Worm (Caenorhabditis elegans) whole organism, young adult: ENCODE data around the gene K08F8.15.

Experiments used
- C17E4.6 ChIP-seq: fragments of 200-800 bp; sonication (Bioruptor generic); IDR thresholded peaks from 2 replicates; pipeline ENCODE4 v1.3.6; 2022; ENCODE audit warnings: missing genetic modification reagents, missing genetic modification characterization, missing compliant biosample characterization
- let-526 ChIP-seq: fragments of 200-800 bp; sonication (Bioruptor generic); IDR thresholded peaks from 2 replicates; pipeline ENCODE4 v1.3.6; 2022; ENCODE audit warnings: missing genetic modification reagents, missing genetic modification characterization, missing compliant biosample characterization
- lin-35 ChIP-seq, 3 experiments: fragments of 150-350 bp in 2 of 3; sonication (generic microtip) in 1 of 3; optimal IDR thresholded peaks; 2 replicates each; lab custom pipeline; 2014 to 2018; ENCODE audit warnings: missing biosample characterization in 3 of 3, missing genetic modification characterization in 3 of 3, missing genetic modification reagents in 3 of 3
- lsl-1 ChIP-seq: fragments of 200-800 bp; sonication (Bioruptor generic); optimal IDR thresholded peaks from 2 replicates; lab custom pipeline; 2018; ENCODE audit warnings: mild to moderate bottlenecking, missing genetic modification characterization, moderate library complexity, missing compliant biosample characterization
- nhr-179 ChIP-seq: sonication (generic microtip); optimal IDR thresholded peaks from 2 replicates; lab custom pipeline; 2016; ENCODE audit warnings: mild to moderate bottlenecking, missing genetic modification characterization, missing compliant biosample characterization
- rpc-1 ChIP-seq, 2 experiments: fragments of 150-350 bp in 1 of 2; sonication (generic microtip) in 1 of 2; optimal IDR thresholded peaks; 2 replicates each; lab custom pipeline; 2014 to 2018; ENCODE audit warnings: missing biosample characterization in 1 of 2, missing genetic modification characterization in 1 of 2, missing genetic modification reagents in 1 of 2, missing genotype in 1 of 2
- sea-2 ChIP-seq: fragments of 200-800 bp; sonication (Bioruptor generic); IDR thresholded peaks from 2 replicates; pipeline ENCODE4 v1.3.6; 2022; ENCODE audit warnings: missing genetic modification characterization, missing compliant biosample characterization
- snpc-4 ChIP-seq, 5 experiments: fragments of 150-350 bp in 1 of 5; sonication (generic microtip) in 4 of 5; optimal IDR thresholded peaks; 2 replicates each; lab custom pipeline; 2014 to 2018; ENCODE audit warnings: missing genetic modification characterization in 5 of 5, missing biosample characterization in 3 of 5, antibody characterized with exemption in 2 of 5, mild to moderate bottlenecking in 2 of 5, missing compliant biosample characterization in 2 of 5, missing genotype in 2 of 5, moderate library complexity in 2 of 5, missing genetic modification reagents in 1 of 5
- unc-62 ChIP-seq: fragments of 150-350 bp; optimal IDR thresholded peaks from 2 replicates; lab custom pipeline; 2014; ENCODE audit warnings: missing biosample characterization, missing genetic modification reagents, missing genetic modification characterization

DNA sequence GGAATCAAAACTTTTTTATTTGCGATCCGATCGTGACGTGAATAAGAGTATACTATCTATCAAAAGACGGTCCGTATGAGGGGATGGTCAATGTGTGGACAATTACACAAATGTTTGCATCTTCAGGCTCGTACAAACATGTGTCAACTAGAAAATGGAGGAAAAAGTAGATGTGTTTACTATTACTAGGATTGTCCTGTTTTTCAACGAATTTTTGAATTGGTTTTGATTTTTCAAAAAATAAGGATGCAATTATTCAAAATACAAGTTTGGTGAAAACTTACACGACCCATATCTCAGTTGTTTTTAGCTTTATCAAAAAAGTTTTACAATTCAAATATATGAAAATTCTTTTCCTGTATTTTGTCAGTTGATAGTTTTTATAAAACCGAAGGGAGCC, 11.3 kb upstream of the K08F8.15 start, which contains the start of gene K08F8.7:
- TF ChIP-seq snpc-4 (GFP tag; optimal IDR thresholded peaks at IDR 0.05; lab: Kevin White, UChicago) (no peak), snpc-4 (tag; optimal IDR thresholded peaks at IDR 0.05; lab: Kevin White, UChicago) (no peak), rpc-1 (optimal IDR thresholded peaks at IDR 0.05; lab: Kevin White, UChicago) (no peak), rpc-1 (tag; optimal IDR thresholded peaks at IDR 0.05; lab: Kevin White, UChicago) (no peak), lsl-1 (GFP tag; lab: Kevin White, UChicago) (no peak), lin-35 (GFP tag; optimal IDR thresholded peaks at IDR 0.05; lab: Kevin White, UChicago) (no peak), let-526 (GFP tag; lab: Robert Waterston, UW) (no peak), nhr-179 (tag; lab: Kevin White, UChicago) (no peak), unc-62 (GFP tag; lab: Kevin White, UChicago) (no peak), sea-2 (GFP tag; lab: Robert Waterston, UW) (no peak), C17E4.6 (no peak)
